Worm (Caenorhabditis elegans): ENCODE measurements around the gene B0034.5.
"Not testable (repeated sequence)": the region's sequence is repeated elsewhere in the genome, so short reads cannot be mapped to it uniquely, and the experiment has no call there.

The B0034.5 gene

ce11 chrII:5974878-5975277 lies at the start of gene B0034.5:
TSS of gene B0034.5 (minus strand) at chrII:5974978.
- TF ChIP-seq mep-1 (tag; optimal IDR thresholded peaks at IDR 0.05), result no peak

- TF ChIP-seq nhr-76 (tag; optimal IDR thresholded peaks at IDR 0.05) (no peak), zip-8 (tag; optimal IDR thresholded peaks at IDR 0.05) (no peak), ceh-39 (tag; optimal IDR thresholded peaks at IDR 0.05) (no peak), elt-1 (tag; optimal IDR thresholded peaks at IDR 0.05; ENCODE audit: borderline replicate concordance, insufficient read depth) (no peak), ces-1 (GFP tag; optimal IDR thresholded peaks at IDR 0.05) (no peak), unc-39 (tag; optimal IDR thresholded peaks at IDR 0.05) (no peak), nhr-237 (tag; optimal IDR thresholded peaks at IDR 0.05) (no peak), tbx-8 (GFP tag; optimal IDR thresholded peaks at IDR 0.05) (no peak), ceh-83 (GFP tag; optimal IDR thresholded peaks at IDR 0.05) (no peak), flh-1 (GFP tag; optimal IDR thresholded peaks at IDR 0.05) (no peak), mep-1 (tag; optimal IDR thresholded peaks at IDR 0.05) (no peak)
Measured at ce11 chrII:6022596-6022995, 47.8 kb upstream of the B0034.5 start.

ce11 chrII:6020353-6020752 lies 45.6 kb upstream of the B0034.5 start, which contains the start of gene ZK84.1:
TSS of gene ZK84.1 (plus strand) at chrII:6020653.
- no peak for TF ChIP-seq mep-1 (tag; optimal IDR thresholded peaks at IDR 0.05)
- no peak for TF ChIP-seq nhr-237 (tag; optimal IDR thresholded peaks at IDR 0.05)
- TF ChIP-seq nhr-12 (tag; optimal IDR thresholded peaks at IDR 0.05), result no peak
- TF ChIP-seq elt-1 (tag; optimal IDR thresholded peaks at IDR 0.05; ENCODE audit: borderline replicate concordance, insufficient read depth), result no peak
- no peak for TF ChIP-seq ceh-83 (GFP tag; optimal IDR thresholded peaks at IDR 0.05)
- no peak for TF ChIP-seq unc-62 (GFP tag; optimal IDR thresholded peaks at IDR 0.05)
- no peak for TF ChIP-seq ham-2 (GFP tag; optimal IDR thresholded peaks at IDR 0.05)
- TF ChIP-seq nhr-2 (tag; optimal IDR thresholded peaks at IDR 0.05), result no peak
- TF ChIP-seq snpc-4 (tag; optimal IDR thresholded peaks at IDR 0.05), result no peak
- TF ChIP-seq bed-3 (GFP tag; optimal IDR thresholded peaks at IDR 0.05), result no peak
- TF ChIP-seq flh-1 (GFP tag; optimal IDR thresholded peaks at IDR 0.05), result no peak
- no peak for TF ChIP-seq pha-4 (tag; optimal IDR thresholded peaks at IDR 0.05)
- TF ChIP-seq nhr-76 (tag; optimal IDR thresholded peaks at IDR 0.05), result no peak
- no peak for TF ChIP-seq blmp-1 (tag; optimal IDR thresholded peaks at IDR 0.05)

ce11 chrII:6016410-6016809 lies 41.6 kb upstream of the B0034.5 start, which contains the start of gene ZK84.5:
TSS of gene ZK84.5 (minus strand) at chrII:6016510.
- TF ChIP-seq elt-3 (tag; optimal IDR thresholded peaks at IDR 0.05) (no peak), snpc-4 (tag; optimal IDR thresholded peaks at IDR 0.05) (no peak), ces-1 (GFP tag; optimal IDR thresholded peaks at IDR 0.05) (no peak), nhr-76 (tag; optimal IDR thresholded peaks at IDR 0.05) (no peak), bed-3 (GFP tag; optimal IDR thresholded peaks at IDR 0.05) (no peak), unc-120 (tag; optimal IDR thresholded peaks at IDR 0.05; ENCODE audit: poor library complexity, severe bottlenecking) (no peak), mls-2 (tag; optimal IDR thresholded peaks at IDR 0.05) (no peak), mep-1 (tag; optimal IDR thresholded peaks at IDR 0.05) (no peak), nhr-28 (tag; optimal IDR thresholded peaks at IDR 0.05) (no peak), flh-1 (GFP tag; optimal IDR thresholded peaks at IDR 0.05) (no peak), tbx-8 (GFP tag; optimal IDR thresholded peaks at IDR 0.05) (no peak), ceh-83 (GFP tag; optimal IDR thresholded peaks at IDR 0.05) (no peak), cnd-1 (tag; optimal IDR thresholded peaks at IDR 0.05) (no peak), ztf-11 (tag; optimal IDR thresholded peaks at IDR 0.05) (no peak), ham-2 (GFP tag; optimal IDR thresholded peaks at IDR 0.05) (no peak), lin-32 (GFP tag; optimal IDR thresholded peaks at IDR 0.05) (no peak), ceh-39 (tag; optimal IDR thresholded peaks at IDR 0.05) (no peak), nhr-12 (tag; optimal IDR thresholded peaks at IDR 0.05) (no peak)

ce11 chrII:6014057-6014456 lies 39.3 kb upstream of the B0034.5 start, which contains the start of gene ZK84.2:
TSS of gene ZK84.2 (plus strand) at chrII:6014357.
- TF ChIP-seq bed-3, unc-62, tbx-8 (GFP tag; optimal IDR thresholded peaks at IDR 0.05): not testable (repeated sequence)

ce11 chrII:6010544-6010943 lies 35.8 kb upstream of the B0034.5 start, which contains the start of gene ins-20:
TSS of gene ins-20 (plus strand) at chrII:6010844.
- TF ChIP-seq nhr-76 (tag; optimal IDR thresholded peaks at IDR 0.05) (no peak), nhr-237 (tag; optimal IDR thresholded peaks at IDR 0.05) (no peak), hlh-1 (tag; optimal IDR thresholded peaks at IDR 0.05) (no peak), ceh-39 (tag; optimal IDR thresholded peaks at IDR 0.05) (no peak), drap-1 (GFP tag; optimal IDR thresholded peaks at IDR 0.05) (no peak), blmp-1 (tag; optimal IDR thresholded peaks at IDR 0.05) (no peak)
